Worm (Caenorhabditis elegans): ENCODE results near the gene npr-43.

Gene npr-43

ce11 chrV:14355738-14356368, 23.0 kb downstream of the npr-43 start, which contains the start of gene cyn-1:
TSS of gene cyn-1 (plus strand) at chrV:14356076.
- TF ChIP-seq W03F9.2 (tag; optimal IDR thresholded peaks at IDR 0.05) (peak; percentile 89), him-1 (tag; optimal IDR thresholded peaks at IDR 0.05) (peak; percentile 53), dao-5 (tag; optimal IDR thresholded peaks at IDR 0.05) (no peak)

DNA sequence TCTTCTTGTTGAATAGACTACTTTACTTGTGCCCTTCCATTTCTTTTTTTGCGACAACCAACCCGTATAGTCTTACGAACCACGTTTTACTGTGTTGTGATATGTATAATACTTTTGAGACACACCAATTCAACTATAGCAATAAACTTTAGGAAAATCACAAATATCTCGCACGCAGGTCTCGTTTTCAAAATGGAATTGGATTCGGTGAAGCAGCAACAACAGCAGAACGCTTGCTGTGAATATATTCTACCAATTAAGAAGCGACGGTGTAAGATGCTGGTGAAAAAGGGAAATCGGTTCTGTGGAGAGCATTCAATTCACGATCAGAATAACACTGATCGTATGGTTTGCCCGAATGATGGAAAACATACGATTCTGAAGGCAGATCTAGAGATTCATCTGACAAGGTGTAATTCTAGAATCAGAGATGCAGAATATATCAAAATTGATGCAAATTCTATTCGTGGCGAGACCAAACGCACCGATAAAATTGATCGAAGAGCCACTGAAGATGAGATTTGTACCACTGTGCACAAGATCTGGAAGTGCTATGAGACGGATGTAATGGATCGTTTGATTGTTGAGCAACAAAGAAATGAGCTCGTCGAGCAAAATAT, 24.5 kb downstream of the npr-43 start, which contains the start of gene Y49A3A.3:
TSS of gene Y49A3A.3 (plus strand) at position 153 of the 620 bp plus-strand sequence.
- TF ChIP-seq him-1 (tag; optimal IDR thresholded peaks at IDR 0.05), result no peak
- no peak for TF ChIP-seq W03F9.2 (tag; optimal IDR thresholded peaks at IDR 0.05)
- peak; percentile 71 for TF ChIP-seq dao-5 (tag; optimal IDR thresholded peaks at IDR 0.05)

- TF ChIP-seq W03F9.2 (tag; optimal IDR thresholded peaks at IDR 0.05) (no peak), him-1 (tag; optimal IDR thresholded peaks at IDR 0.05) (no peak), dao-5 (tag; optimal IDR thresholded peaks at IDR 0.05) (no peak)
These were observed 26.9 kb downstream of the npr-43 start for ce11 chrV:14352032-14352431.

- TF ChIP-seq him-1 (tag; optimal IDR thresholded peaks at IDR 0.05), result no peak
- no peak for TF ChIP-seq W03F9.2 (tag; optimal IDR thresholded peaks at IDR 0.05)
- no peak for TF ChIP-seq dao-5 (tag; optimal IDR thresholded peaks at IDR 0.05)
These were observed 27.3 kb downstream of the npr-43 start, which contains the start of gene vha-13 for ce11 chrV:14351629-14352028. TSS of gene vha-13 (plus strand) at chrV:14351709.

ce11 chrV:14350949-14351348, 27.9 kb downstream of the npr-43 start:
- TF ChIP-seq dao-5 (tag; optimal IDR thresholded peaks at IDR 0.05) (no peak), him-1 (tag; optimal IDR thresholded peaks at IDR 0.05) (peak; percentile 50), W03F9.2 (tag; optimal IDR thresholded peaks at IDR 0.05) (peak; percentile 67)

DNA sequence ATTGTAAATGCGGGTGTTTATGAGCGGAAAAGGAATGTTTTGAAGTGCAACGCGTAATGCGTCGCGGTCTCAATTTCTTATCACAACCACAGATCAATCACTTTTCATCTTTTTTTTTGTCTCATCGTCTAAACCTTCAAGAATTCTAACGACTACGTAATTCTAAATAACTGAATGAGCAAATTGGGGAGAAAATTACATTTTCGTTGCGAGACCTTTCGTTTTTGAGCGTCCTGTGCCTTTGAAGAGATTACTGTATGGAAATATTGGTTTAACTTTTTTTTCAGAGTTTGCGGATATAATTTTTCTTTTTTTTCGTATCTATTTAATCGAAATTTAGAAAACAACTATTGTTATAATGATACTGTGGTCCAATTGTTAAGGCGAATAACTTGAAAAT, 28.4 kb downstream of the npr-43 start:
- no peak for TF ChIP-seq dao-5 (tag; optimal IDR thresholded peaks at IDR 0.05)
- no peak for TF ChIP-seq W03F9.2 (tag; optimal IDR thresholded peaks at IDR 0.05)
- no peak for TF ChIP-seq him-1 (tag; optimal IDR thresholded peaks at IDR 0.05)

- TF ChIP-seq him-1 (tag; optimal IDR thresholded peaks at IDR 0.05) (peak; percentile 59), dao-5 (tag; optimal IDR thresholded peaks at IDR 0.05) (no peak), W03F9.2 (tag; optimal IDR thresholded peaks at IDR 0.05) (peak; percentile 97)
These were observed 31.6 kb downstream of the npr-43 start, which contains the start of gene cept-2 for ce11 chrV:14347234-14347826. TSS of gene cept-2 (plus strand) at chrV:14347766.

ce11 chrV:14341672-14342071, 37.2 kb downstream of the npr-43 start, which contains the start of gene F47B8.10:
TSS of gene F47B8.10 (plus strand) at chrV:14341972.
- TF ChIP-seq him-1 (tag; optimal IDR thresholded peaks at IDR 0.05) (no peak), W03F9.2 (tag; optimal IDR thresholded peaks at IDR 0.05) (no peak), dao-5 (tag; optimal IDR thresholded peaks at IDR 0.05) (no peak)

ce11 chrV:14336655-14337054, 42.2 kb downstream of the npr-43 start, which contains the start of gene srm-6:
TSS of gene srm-6 (plus strand) at chrV:14336955.
- no peak for TF ChIP-seq W03F9.2 (tag; optimal IDR thresholded peaks at IDR 0.05)
- TF ChIP-seq dao-5 (tag; optimal IDR thresholded peaks at IDR 0.05), result no peak
- TF ChIP-seq him-1 (tag; optimal IDR thresholded peaks at IDR 0.05), result no peak

DNA sequence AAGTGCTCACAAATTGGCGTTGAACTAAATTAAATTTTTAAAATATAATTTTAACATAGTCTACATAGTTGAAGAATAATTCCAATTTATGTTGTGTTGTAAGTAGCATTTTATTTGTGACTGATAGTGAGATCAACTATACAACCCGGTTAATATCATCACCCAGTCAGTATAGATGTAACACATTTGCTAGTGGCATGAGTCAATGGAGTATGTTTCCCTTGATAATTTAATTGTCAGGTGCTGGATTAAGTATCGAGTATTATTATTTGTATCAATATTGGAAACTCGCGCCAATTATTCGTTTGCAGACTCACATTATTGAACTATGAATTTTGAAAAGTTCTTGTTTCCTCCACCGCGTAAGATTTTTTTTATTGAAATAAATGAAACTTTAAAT, 44.0 kb downstream of the npr-43 start, which contains the start of gene srm-5:
TSS of gene srm-5 (plus strand) at position 301 of the 400 bp plus-strand sequence.
- TF ChIP-seq W03F9.2 (tag; optimal IDR thresholded peaks at IDR 0.05) (no peak), him-1 (tag; optimal IDR thresholded peaks at IDR 0.05) (no peak), dao-5 (tag; optimal IDR thresholded peaks at IDR 0.05) (no peak)

DNA sequence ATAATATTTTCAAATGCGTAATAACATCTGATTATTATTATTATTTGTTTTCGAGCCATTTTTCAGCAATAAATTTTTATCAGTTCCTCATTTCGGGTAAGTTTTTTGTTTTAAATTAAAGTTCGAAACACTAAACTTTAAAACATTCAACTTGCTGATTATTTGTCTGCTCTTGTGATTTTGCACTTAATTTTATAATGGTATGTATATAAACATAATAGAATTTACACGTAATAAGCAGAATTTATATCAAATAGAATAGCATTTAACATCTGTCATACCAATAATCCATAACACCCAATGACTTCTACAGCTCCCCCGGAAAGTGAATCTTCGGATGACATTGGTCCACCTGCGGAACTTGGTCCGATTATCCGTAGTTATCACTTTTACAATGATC, 45.8 kb downstream of the npr-43 start, which contains the start of gene srm-4:
TSS of gene srm-4 (plus strand) at position 301 of the 400 bp plus-strand sequence.
- TF ChIP-seq him-1 (tag; optimal IDR thresholded peaks at IDR 0.05) (no peak), W03F9.2 (tag; optimal IDR thresholded peaks at IDR 0.05) (no peak), dao-5 (tag; optimal IDR thresholded peaks at IDR 0.05) (no peak)

DNA sequence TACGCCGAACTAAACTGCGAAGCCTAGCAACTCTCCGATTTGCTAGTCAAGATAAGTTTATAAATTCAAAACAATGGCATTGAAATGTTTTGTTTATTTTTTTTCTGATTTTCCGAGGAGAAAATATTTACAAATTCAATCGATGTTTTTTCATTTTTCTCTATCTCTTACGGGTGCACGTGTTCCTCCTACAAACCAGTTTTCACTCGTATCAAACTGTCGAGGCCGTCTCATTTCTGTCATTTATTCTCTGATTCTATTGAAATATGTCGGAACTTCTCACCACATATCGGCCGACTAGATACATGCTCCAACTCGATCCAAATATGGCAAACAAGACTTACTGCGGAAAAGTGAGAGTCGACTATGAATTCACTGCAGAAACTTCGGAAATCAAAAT, 47.4 kb downstream of the npr-43 start, which contains the start of gene F47B8.8:
TSS of gene F47B8.8 (plus strand) at position 257 of the 400 bp plus-strand sequence.
- TF ChIP-seq him-1 (tag; optimal IDR thresholded peaks at IDR 0.05), result no peak
- no peak for TF ChIP-seq W03F9.2 (tag; optimal IDR thresholded peaks at IDR 0.05)
- no peak for TF ChIP-seq dao-5 (tag; optimal IDR thresholded peaks at IDR 0.05)

- TF ChIP-seq him-1 (tag; optimal IDR thresholded peaks at IDR 0.05), result no peak
- no peak for TF ChIP-seq W03F9.2 (tag; optimal IDR thresholded peaks at IDR 0.05)
- no peak for TF ChIP-seq dao-5 (tag; optimal IDR thresholded peaks at IDR 0.05)
These were observed 50.1 kb downstream of the npr-43 start, which contains the start of gene pepm-1 for ce11 chrV:14328806-14329205. TSS of gene pepm-1 (plus strand) at chrV:14329106.

Measured in whole organism, L4/young adult.